Fruit fly (Drosophila melanogaster) whole organism, embryonic: ENCODE data around the gene frj.

ENCODE experiments used
- Ada2b ChIP-seq: fragments of 200-800 bp; sonication (Bioruptor generic); IDR thresholded peaks from 2 replicates; pipeline ENCODE4 v1.3.6; 2022; ENCODE audit warnings: missing biosample characterization, missing genetic modification characterization
- Aef1 ChIP-seq: fragments of 200-800 bp; sonication (Bioruptor generic); IDR thresholded peaks from 3 replicates; pipeline ENCODE4 v1.3.6; 2022; ENCODE audit warnings: missing biosample characterization, missing genetic modification characterization
- CG11398 ChIP-seq: fragments of 200-800 bp; sonication (Bioruptor generic); optimal IDR thresholded peaks from 2 replicates; lab custom pipeline; 2016; ENCODE audit warnings: missing biosample characterization, missing genetic modification characterization
- CG11696 ChIP-seq: fragments of 200-800 bp; sonication (Bioruptor generic); IDR thresholded peaks from 2 replicates; pipeline ENCODE4 v1.3.6; 2022; ENCODE audit warnings: missing biosample characterization, missing genetic modification characterization
- CG12942 ChIP-seq: fragments of 200-800 bp; sonication (Bioruptor generic); optimal IDR thresholded peaks from 3 replicates; lab custom pipeline; 2016; ENCODE audit warnings: missing biosample characterization, missing genetic modification characterization
- CG13123 ChIP-seq: fragments of 200-800 bp; sonication (Bioruptor generic); optimal IDR thresholded peaks from 2 replicates; lab custom pipeline; 2016; ENCODE audit warnings: missing biosample characterization, missing genetic modification characterization
- CG13287 ChIP-seq: fragments of 200-800 bp; sonication (Bioruptor generic); IDR thresholded peaks from 2 replicates; pipeline ENCODE4 v1.3.6; 2022; ENCODE audit warnings: missing biosample characterization, missing genetic modification characterization; ENCODE audit not compliant: partially characterized antibody
- CG14710 ChIP-seq: fragments of 200-800 bp; sonication (Bioruptor generic); optimal IDR thresholded peaks from 3 replicates; lab custom pipeline; 2019; ENCODE audit warnings: missing biosample characterization, mild to moderate bottlenecking, missing genetic modification characterization, moderate library complexity
- CG15073 ChIP-seq: fragments of 200-800 bp; sonication (Bioruptor generic); optimal IDR thresholded peaks from 2 replicates; lab custom pipeline; 2016; ENCODE audit warnings: missing biosample characterization, missing genetic modification characterization
- CG1832 ChIP-seq: fragments of 200-800 bp; sonication (Bioruptor generic); optimal IDR thresholded peaks from 2 replicates; lab custom pipeline; 2017; ENCODE audit warnings: missing biosample characterization, mild to moderate bottlenecking, missing genetic modification characterization, inconsistent platforms
- CG34224 ChIP-seq: fragments of 200-800 bp; sonication (Bioruptor generic); IDR thresholded peaks from 3 replicates; pipeline ENCODE4 v1.3.6; 2022; ENCODE audit warnings: missing biosample characterization, missing genetic modification characterization; ENCODE audit not compliant: partially characterized antibody
- CG3726 ChIP-seq: fragments of 200-800 bp; sonication (Bioruptor generic); IDR thresholded peaks from 3 replicates; pipeline ENCODE4, ENCODE4 v1.3.6; 2022; ENCODE audit warnings: missing biosample characterization, missing genetic modification characterization
- CG7271 ChIP-seq: fragments of 200-800 bp; sonication (Bioruptor generic); optimal IDR thresholded peaks from 2 replicates; lab custom pipeline; 2018; ENCODE audit warnings: missing biosample characterization, mild to moderate bottlenecking, missing genetic modification characterization, moderate library complexity
- CG8388 ChIP-seq: fragments of 200-800 bp; sonication (Bioruptor generic); optimal IDR thresholded peaks from 2 replicates; lab custom pipeline; 2019; ENCODE audit warnings: missing biosample characterization, mild to moderate bottlenecking, missing genetic modification characterization, moderate library complexity
- CG9932 ChIP-seq: fragments of 200-800 bp; sonication (Bioruptor generic); IDR thresholded peaks from 2 replicates; pipeline ENCODE4 v1.3.6; 2022; ENCODE audit warnings: missing biosample characterization, missing genetic modification characterization
- Dbx ChIP-seq: fragments of 200-800 bp; sonication (Bioruptor generic); IDR thresholded peaks from 3 replicates; pipeline ENCODE4 v1.3.6; 2022; ENCODE audit warnings: missing biosample characterization, missing genetic modification characterization
- Deaf1 ChIP-seq: fragments of 200-800 bp; optimal IDR thresholded peaks from 3 replicates; lab custom pipeline; 2019; ENCODE audit warnings: missing biosample characterization, mild to moderate bottlenecking, missing genetic modification characterization, moderate library complexity
- Dek ChIP-seq: fragments of 200-800 bp; sonication (Bioruptor generic); optimal IDR thresholded peaks from 3 replicates; lab custom pipeline; 2019; ENCODE audit warnings: missing biosample characterization, mild to moderate bottlenecking, missing genetic modification characterization, moderate library complexity
- Dip2 ChIP-seq: fragments of 200-800 bp; sonication (Bioruptor generic); IDR thresholded peaks from 2 replicates; pipeline ENCODE4 v1.3.6; 2022; ENCODE audit warnings: missing biosample characterization, missing genetic modification characterization
- Dref ChIP-seq: fragments of 200-800 bp; sonication (Bioruptor generic); IDR thresholded peaks from 2 replicates; pipeline ENCODE4 v1.3.6; 2022; ENCODE audit warnings: missing biosample characterization, missing genetic modification characterization
- ERR ChIP-seq: fragments of 200-800 bp; sonication (Bioruptor generic); optimal IDR thresholded peaks from 2 replicates; lab custom pipeline; 2016; ENCODE audit warnings: missing biosample characterization, missing genetic modification characterization
- Hr3 ChIP-seq: fragments of 200-800 bp; sonication (Bioruptor generic); optimal IDR thresholded peaks from 3 replicates; lab custom pipeline; 2016; ENCODE audit warnings: missing biosample characterization, missing genetic modification characterization
- Kr ChIP-seq: fragments of 200-800 bp; sonication (Bioruptor generic); optimal IDR thresholded peaks from 2 replicates; lab custom pipeline; 2017; ENCODE audit warnings: missing biosample characterization, mild to moderate bottlenecking, missing genetic modification characterization
- Med ChIP-seq: fragments of 200-800 bp; sonication (Bioruptor generic); peaks from one replicate; lab custom pipeline; 2016; ENCODE audit warnings: missing biosample characterization, missing genetic modification characterization, mild to moderate bottlenecking, inconsistent platforms, moderate library complexity
- Meics ChIP-seq: fragments of 200-800 bp; sonication (Bioruptor generic); optimal IDR thresholded peaks from 2 replicates; lab custom pipeline; 2017; ENCODE audit warnings: missing biosample characterization, mild to moderate bottlenecking, missing genetic modification characterization
- Ptx1 ChIP-seq: fragments of 200-800 bp; sonication (Bioruptor generic); IDR thresholded peaks from 2 replicates; pipeline ENCODE4 v1.3.6; 2022; ENCODE audit warnings: missing biosample characterization, missing genetic modification characterization
- Sin3A ChIP-seq: fragments of >200 bp; optimal IDR thresholded peaks from 2 replicates; lab custom pipeline; 2018
- YL-1 ChIP-seq: fragments of 200-800 bp; sonication (Bioruptor generic); optimal IDR thresholded peaks from 3 replicates; lab custom pipeline; 2017; ENCODE audit warnings: missing biosample characterization, mild to moderate bottlenecking, missing genetic modification characterization
- amos ChIP-seq: fragments of 200-800 bp; sonication (Bioruptor generic); IDR thresholded peaks from 2 replicates; pipeline ENCODE4 v1.3.6; 2022; ENCODE audit warnings: missing biosample characterization, missing genetic modification characterization; ENCODE audit not compliant: partially characterized antibody
- cg ChIP-seq: fragments of 200-800 bp; sonication (Bioruptor generic); optimal IDR thresholded peaks from 3 replicates; lab custom pipeline; 2019; ENCODE audit warnings: missing biosample characterization, mild to moderate bottlenecking, missing genetic modification characterization, moderate library complexity
- disco-r ChIP-seq: fragments of 200-800 bp; sonication (Bioruptor generic); optimal IDR thresholded peaks from 2 replicates; lab custom pipeline; 2016; ENCODE audit warnings: missing biosample characterization, missing genetic modification characterization
- dm ChIP-seq: fragments of 200-800 bp; sonication (Bioruptor generic); optimal IDR thresholded peaks from 3 replicates; lab custom pipeline; 2016; ENCODE audit warnings: missing biosample characterization, missing genetic modification characterization
- emc ChIP-seq: fragments of 200-800 bp; sonication (Bioruptor generic); optimal IDR thresholded peaks from 2 replicates; lab custom pipeline; 2016; ENCODE audit warnings: missing biosample characterization, missing genetic modification characterization
- exex ChIP-seq: fragments of 200-800 bp; sonication (Bioruptor generic); optimal IDR thresholded peaks from 4 replicates; lab custom pipeline; 2018; ENCODE audit warnings: missing biosample characterization, mild to moderate bottlenecking, missing genetic modification characterization, moderate library complexity
- ftz-f1 ChIP-seq: fragments of 200-800 bp; sonication (Bioruptor generic); optimal IDR thresholded peaks from 2 replicates; lab custom pipeline; 2016; ENCODE audit warnings: missing biosample characterization, missing genetic modification characterization
- lov ChIP-seq, 2 experiments: fragments of 200-800 bp in 1 of 2; fragments of >200 bp in 1 of 2; sonication (Bioruptor generic) in 1 of 2; IDR thresholded peaks in 1 of 2; optimal IDR thresholded peaks in 1 of 2; 2 replicates in 1 of 2; 3 replicates in 1 of 2; pipeline versions ENCODE4 v1.3.6 to Lab custom; 2017 to 2022; ENCODE audit warnings: missing biosample characterization in 1 of 2, missing genetic modification characterization in 1 of 2
- pan ChIP-seq, 4 experiments: fragments of >200 bp in 3 of 4; fragments of 200-800 bp in 1 of 4; sonication (Bioruptor generic) in 1 of 4; optimal IDR thresholded peaks in 3 of 4; IDR thresholded peaks in 1 of 4; 2 replicates each; pipeline versions ENCODE4 v1.3.6 to Lab custom; 2017 to 2022; ENCODE audit warnings: missing biosample characterization in 2 of 4, missing genetic modification characterization in 2 of 4, mixed read lengths in 1 of 4
- prd ChIP-seq, 3 experiments: fragments of >200 bp in 2 of 3; fragments of 200-800 bp in 1 of 3; sonication (Bioruptor generic) in 1 of 3; optimal IDR thresholded peaks in 2 of 3; IDR thresholded peaks in 1 of 3; 2 replicates in 2 of 3; 3 replicates in 1 of 3; pipeline versions ENCODE4 v1.3.6 to Lab custom; 2017 to 2022; ENCODE audit warnings: missing biosample characterization in 1 of 3, missing genetic modification characterization in 1 of 3
- sens ChIP-seq: fragments of 200-800 bp; sonication (Bioruptor generic); peaks from one replicate; lab custom pipeline; 2016; ENCODE audit warnings: missing biosample characterization, missing genetic modification characterization
- tap ChIP-seq: fragments of 200-800 bp; optimal IDR thresholded peaks from 3 replicates; lab custom pipeline; 2019; ENCODE audit warnings: missing biosample characterization, mild to moderate bottlenecking, missing genetic modification characterization, moderate library complexity
- tio ChIP-seq: fragments of 200-800 bp; sonication (Bioruptor generic); optimal IDR thresholded peaks from 2 replicates; lab custom pipeline; 2017; ENCODE audit warnings: missing biosample characterization, missing genetic modification characterization, inconsistent platforms
- vfl ChIP-seq: fragments of 200-800 bp; sonication (Bioruptor generic); optimal IDR thresholded peaks from 2 replicates; lab custom pipeline; 2016; ENCODE audit warnings: missing biosample characterization, missing genetic modification characterization

Gene frj

dm6 chr2L:6473076-6474037 is 17.5 kb downstream of the frj start, which contains the start of gene mmy (continued):
- TF ChIP-seq Deaf1 (peak; percentile 24), CG11398 (GFP tag; lab: Kevin White, UChicago) (peak; percentile 43), disco-r (GFP tag; lab: Kevin White, UChicago) (no peak), cg (GFP tag; lab: Kevin White, UChicago) (peak; percentile 98), Hr3 (GFP tag; lab: Kevin White, UChicago) (no peak)

dm6 chr2L:6474298-6474697 is 18.4 kb downstream of the frj start:
- TF ChIP-seq Ada2b (GFP tag; lab: Robert Waterston, UW) (no peak), Meics (GFP tag; lab: Kevin White, UChicago) (no peak), sens (GFP tag; lab: Kevin White, UChicago) (peak; percentile 83), Dip2 (GFP tag; lab: Robert Waterston, UW) (no peak), vfl (GFP tag; lab: Kevin White, UChicago) (no peak), prd (optimal IDR thresholded peaks at IDR 0.05; lab: Kevin White, UChicago) (no peak), prd (GFP tag; IDR thresholded peaks at IDR 0.05; lab: Robert Waterston, UW) (0 out of 3 replicates have a peak, but pooled peaks have one; percentile 8), YL-1 (GFP tag; lab: Kevin White, UChicago) (no peak), ERR (no peak), Med (GFP tag; lab: Kevin White, UChicago) (peak; percentile 35), CG3726 (GFP tag; lab: Robert Waterston, UW) (no peak), CG11696 (GFP tag; lab: Robert Waterston, UW) (peak; percentile 87), Aef1 (GFP tag; lab: Robert Waterston, UW) (no peak), pan (optimal IDR thresholded peaks at IDR 0.05; lab: Kevin White, UChicago) (no peak), pan (GFP tag; optimal IDR thresholded peaks at IDR 0.05 in 1 of 2, IDR thresholded peaks at IDR 0.05 in 1 of 2) (no peak), lov (optimal IDR thresholded peaks at IDR 0.05; lab: Kevin White, UChicago) (no peak), lov (GFP tag; IDR thresholded peaks at IDR 0.05; lab: Robert Waterston, UW) (no peak), emc (GFP tag; lab: Kevin White, UChicago) (no peak)

- peak; percentile 74 for TF ChIP-seq exex (tag; lab: Kevin White, UChicago)
- TF ChIP-seq Dbx (GFP tag; lab: Robert Waterston, UW) = 0 out of 3 replicates have a peak, but pooled peaks have one; percentile 53
- TF ChIP-seq pan (optimal IDR thresholded peaks at IDR 0.05; lab: Kevin White, UChicago) = no peak
- TF ChIP-seq pan (GFP tag; optimal IDR thresholded peaks at IDR 0.05 in 1 of 2, IDR thresholded peaks at IDR 0.05 in 1 of 2) = no peak
- peak; percentile 25; the same call in 1 of the 2 replicates for TF ChIP-seq Dref (GFP tag; lab: Robert Waterston, UW)
- TF ChIP-seq Med (GFP tag; lab: Kevin White, UChicago) = peak; percentile 21
- TF ChIP-seq CG15073 = peak; percentile 66
- no peak for TF ChIP-seq CG14710
These were observed 19.2 kb downstream of the frj start for dm6 chr2L:6474878-6475582.

dm6 chr2L:6476753-6477152 is 20.9 kb downstream of the frj start, which contains the start of gene CG9536:
Gene CG9536, minus strand, starts transcription at chr2L:6476975.
- TF ChIP-seq CG34224 = peak; percentile 60; the same call in 2 of the 3 replicates
- TF ChIP-seq tio (GFP tag; lab: Kevin White, UChicago) = no peak
- no peak for TF ChIP-seq Kr (GFP tag; lab: Kevin White, UChicago)
- peak; percentile 4 for TF ChIP-seq Sin3A
- TF ChIP-seq CG9932 = no peak
- TF ChIP-seq Dek (tag; lab: Kevin White, UChicago) = no peak
- peak; percentile 53; the same call in 1 of the 2 replicates for TF ChIP-seq amos (GFP tag; lab: Robert Waterston, UW)
- TF ChIP-seq dm (GFP tag; lab: Kevin White, UChicago) = no peak
- no peak for TF ChIP-seq CG7271 (tag; lab: Kevin White, UChicago)
- no peak for TF ChIP-seq CG12942 (GFP tag; lab: Kevin White, UChicago)
- TF ChIP-seq CG13123 (GFP tag; lab: Kevin White, UChicago) = no peak
- no peak for TF ChIP-seq CG1832 (GFP tag; lab: Kevin White, UChicago)
- no peak for TF ChIP-seq ftz-f1 (GFP tag; lab: Kevin White, UChicago)
- TF ChIP-seq CG13287 (GFP tag; lab: Robert Waterston, UW) = peak; percentile 66
- TF ChIP-seq tap (tag; lab: Kevin White, UChicago) = no peak
- TF ChIP-seq CG8388 (GFP tag; lab: Kevin White, UChicago) = no peak
- no peak for TF ChIP-seq Ptx1
